Worm (Caenorhabditis elegans) whole organism, L3 larva: Measurements from ENCODE around the gene C05G5.1.

ENCODE experiments used
- R02D3.7 ChIP-seq: fragments of 150-350 bp; optimal IDR thresholded peaks from 2 replicates; lab custom pipeline; 2014; ENCODE audit warnings: missing biosample characterization, missing genetic modification characterization
- aly-2 ChIP-seq: fragments of 150-350 bp; optimal IDR thresholded peaks from 2 replicates; lab custom pipeline; 2014; ENCODE audit warnings: missing biosample characterization, missing genetic modification characterization
- ama-1 ChIP-seq: fragments of 150-350 bp; optimal IDR thresholded peaks from 2 replicates; lab custom pipeline; 2018
- ceh-82 ChIP-seq: fragments of 150-350 bp; optimal IDR thresholded peaks from 2 replicates; lab custom pipeline; 2014; ENCODE audit warnings: missing biosample characterization, missing genetic modification characterization
- daf-12 ChIP-seq: fragments of 150-350 bp; optimal IDR thresholded peaks from 2 replicates; lab custom pipeline; 2014; ENCODE audit warnings: missing biosample characterization, missing genetic modification reagents, missing genetic modification characterization
- egl-27 ChIP-seq: sonication (generic microtip); optimal IDR thresholded peaks from 4 replicates; lab custom pipeline; 2017; ENCODE audit warnings: missing biosample characterization, missing genetic modification reagents, missing genetic modification characterization
- elt-1 ChIP-seq: fragments of 150-350 bp; optimal IDR thresholded peaks from 2 replicates; lab custom pipeline; 2014; ENCODE audit warnings: missing biosample characterization, missing genetic modification characterization
- elt-2 ChIP-seq: sonication (generic microtip); optimal IDR thresholded peaks from 2 replicates; lab custom pipeline; 2016; ENCODE audit warnings: missing genetic modification reagents, mild to moderate bottlenecking, missing genetic modification characterization, missing compliant biosample characterization
- elt-3 ChIP-seq, 3 experiments: fragments of 150-350 bp in 1 of 3; sonication (generic microtip) in 2 of 3; optimal IDR thresholded peaks; 2 replicates in 2 of 3; 4 replicates in 1 of 3; lab custom pipeline; 2014 to 2017; ENCODE audit warnings: missing biosample characterization in 3 of 3, missing genetic modification characterization in 3 of 3
- fos-1 ChIP-seq: fragments of 150-350 bp; optimal IDR thresholded peaks from 2 replicates; lab custom pipeline; 2014; ENCODE audit warnings: missing biosample characterization, missing genetic modification characterization
- hmg-11 ChIP-seq: sonication (generic microtip); optimal IDR thresholded peaks from 2 replicates; lab custom pipeline; 2016; ENCODE audit warnings: missing genetic modification characterization, missing compliant biosample characterization
- jun-1 ChIP-seq: fragments of 150-350 bp; optimal IDR thresholded peaks from 2 replicates; lab custom pipeline; 2014; ENCODE audit warnings: missing biosample characterization, missing genetic modification reagents, missing genetic modification characterization
- lin-15B ChIP-seq: fragments of 150-350 bp; optimal IDR thresholded peaks from 2 replicates; lab custom pipeline; 2014; ENCODE audit warnings: missing biosample characterization, missing genetic modification characterization
- lin-39 ChIP-seq: fragments of 150-350 bp; optimal IDR thresholded peaks from 2 replicates; lab custom pipeline; 2018; ENCODE audit warnings: missing biosample characterization, missing genetic modification reagents, missing genetic modification characterization
- lsy-12 ChIP-seq: sonication (generic microtip); optimal IDR thresholded peaks from 2 replicates; lab custom pipeline; 2016; ENCODE audit warnings: mild to moderate bottlenecking, missing genetic modification characterization, missing compliant biosample characterization
- mdl-1 ChIP-seq: fragments of 150-350 bp; optimal IDR thresholded peaks from 2 replicates; lab custom pipeline; 2014; ENCODE audit warnings: missing biosample characterization, missing genetic modification characterization
- nfya-1 ChIP-seq: sonication (generic microtip); optimal IDR thresholded peaks from 2 replicates; lab custom pipeline; 2017; ENCODE audit warnings: missing genetic modification characterization, mild to moderate bottlenecking, missing compliant biosample characterization, antibody characterized with exemption, moderate library complexity; ENCODE audit not compliant: insufficient read depth
- nhr-23 ChIP-seq: fragments of 150-350 bp; optimal IDR thresholded peaks from 2 replicates; lab custom pipeline; 2014; ENCODE audit warnings: missing biosample characterization, missing genetic modification reagents, missing genetic modification characterization
- nhr-25 ChIP-seq: sonication (generic microtip); optimal IDR thresholded peaks from 2 replicates; lab custom pipeline; 2017; ENCODE audit warnings: missing biosample characterization, missing genetic modification characterization
- nhr-43 ChIP-seq: sonication (generic microtip); optimal IDR thresholded peaks from 2 replicates; lab custom pipeline; 2016; ENCODE audit warnings: mild to moderate bottlenecking, missing genetic modification characterization, missing compliant biosample characterization; ENCODE audit not compliant: poor library complexity, severe bottlenecking
- nhr-67 ChIP-seq: fragments of 150-350 bp; optimal IDR thresholded peaks from 2 replicates; lab custom pipeline; 2014; ENCODE audit warnings: missing biosample characterization, missing genetic modification characterization
- nhr-76 ChIP-seq: fragments of 150-350 bp; sonication (generic microtip); optimal IDR thresholded peaks from 5 replicates; lab custom pipeline; 2014; ENCODE audit warnings: missing biosample characterization, missing genetic modification characterization
- pha-4 ChIP-seq: fragments of 150-350 bp; optimal IDR thresholded peaks from 2 replicates; lab custom pipeline; 2014; ENCODE audit warnings: missing biosample characterization, missing genetic modification reagents, missing genetic modification characterization
- pqm-1 ChIP-seq: fragments of 150-350 bp; optimal IDR thresholded peaks from 2 replicates; lab custom pipeline; 2017; ENCODE audit warnings: missing biosample characterization, missing genetic modification characterization, inconsistent platforms
- skn-1 ChIP-seq: fragments of 150-350 bp; optimal IDR thresholded peaks from 2 replicates; lab custom pipeline; 2014; ENCODE audit warnings: missing biosample characterization, missing genetic modification characterization
- snpc-4 ChIP-seq: fragments of 150-350 bp; optimal IDR thresholded peaks from 2 replicates; lab custom pipeline; 2014; ENCODE audit warnings: missing biosample characterization, missing genetic modification characterization
- tbx-2 ChIP-seq: sonication (generic microtip); optimal IDR thresholded peaks from 2 replicates; lab custom pipeline; 2016; ENCODE audit warnings: mild to moderate bottlenecking, missing genetic modification characterization, missing compliant biosample characterization

Gene C05G5.1

DNA sequence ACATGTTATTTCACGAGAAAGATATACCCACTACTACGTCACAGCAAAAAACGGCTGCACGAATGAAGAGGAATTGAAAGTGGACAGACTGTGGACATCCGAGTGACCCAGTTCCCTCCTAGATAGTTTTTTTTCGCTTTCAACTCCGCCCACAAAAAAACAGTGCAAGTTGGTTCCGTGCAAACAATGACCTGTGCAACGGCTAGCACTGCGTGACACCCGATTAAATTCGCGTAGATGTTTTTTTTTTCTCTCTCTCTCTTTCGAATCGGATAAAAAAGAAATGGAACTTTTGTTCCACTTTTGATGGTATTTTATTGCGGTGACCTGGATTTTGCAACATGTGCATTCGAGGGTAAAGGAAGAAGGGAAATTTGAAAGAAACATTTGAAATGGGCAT is 5.3 kb upstream of the C05G5.1 start:
- TF ChIP-seq mdl-1 (tag; lab: Kevin White, UChicago): no peak
- TF ChIP-seq nhr-23: peak; percentile 89
- TF ChIP-seq pha-4: peak; percentile 47

DNA sequence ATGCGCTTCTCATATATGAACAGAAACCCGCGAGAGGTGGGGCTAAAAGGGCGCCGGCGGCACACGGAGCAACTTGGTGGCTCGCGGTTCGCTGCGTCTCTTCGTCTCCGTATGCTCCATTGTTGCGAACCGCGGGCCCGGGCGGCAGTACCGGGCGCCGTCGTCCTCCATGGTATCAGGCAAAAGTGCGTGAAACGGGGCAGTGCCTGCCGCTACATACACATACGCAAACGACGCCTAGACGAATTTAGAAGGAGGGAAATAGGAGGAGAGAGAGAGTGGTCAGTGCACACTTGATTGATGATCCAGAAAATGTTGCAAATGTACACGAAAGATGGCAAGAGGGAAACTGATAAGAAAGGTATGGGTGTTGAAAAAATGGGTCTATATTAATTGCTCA is 4.6 kb upstream of the C05G5.1 start:
- peak; percentile 42 for TF ChIP-seq lin-15B (tag; lab: Kevin White, UChicago)
- no peak for TF ChIP-seq daf-12
- no peak for TF ChIP-seq aly-2
- TF ChIP-seq R02D3.7 (tag; lab: Kevin White, UChicago): no peak
- peak; percentile 15 for TF ChIP-seq elt-2 (tag; lab: Kevin White, UChicago)
- no peak for TF ChIP-seq nhr-67 (tag; lab: Kevin White, UChicago)
- TF ChIP-seq nfya-1 (tag; lab: Kevin White, UChicago): peak; percentile 62
- TF ChIP-seq snpc-4 (tag; lab: Kevin White, UChicago): peak; percentile 82
- no peak for TF ChIP-seq nhr-25 (tag; lab: Kevin White, UChicago)
- TF ChIP-seq skn-1 (tag; lab: Kevin White, UChicago): no peak
- TF ChIP-seq pha-4: peak; percentile 5
- TF ChIP-seq ama-1 (lab: Kevin White, UChicago): no peak
- TF ChIP-seq pqm-1 (tag; lab: Kevin White, UChicago): peak; percentile 39
- TF ChIP-seq hmg-11: peak; percentile 85
- TF ChIP-seq lin-39 (tag; lab: Kevin White, UChicago): peak; percentile 89
- peak; percentile 21 for TF ChIP-seq tbx-2

DNA sequence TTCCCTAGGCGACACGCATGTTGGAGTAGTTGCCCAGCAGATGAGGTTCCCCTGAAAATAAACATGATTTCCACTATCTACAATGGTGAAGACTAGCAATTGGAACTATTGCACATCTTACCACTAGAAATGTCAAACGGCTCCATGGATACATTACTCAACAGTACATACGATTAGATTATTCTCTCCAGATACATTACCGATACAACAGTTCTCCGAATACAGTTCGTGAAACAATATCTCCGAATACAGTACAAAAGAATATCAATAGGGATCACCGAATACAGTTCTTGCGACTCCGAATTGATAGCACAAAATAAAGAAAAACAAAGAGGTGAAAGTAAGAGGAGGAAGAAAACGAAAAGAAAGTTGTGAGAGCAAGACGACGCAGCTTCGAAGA is 3.9 kb upstream of the C05G5.1 start, which contains the start of gene C05G5.7:
TSS of gene C05G5.7 (minus strand) at position 1 of the 400 bp plus-strand sequence.
- TF ChIP-seq nhr-67 (tag; lab: Kevin White, UChicago) (no peak), ama-1 (lab: Kevin White, UChicago) (peak; percentile 7)

DNA sequence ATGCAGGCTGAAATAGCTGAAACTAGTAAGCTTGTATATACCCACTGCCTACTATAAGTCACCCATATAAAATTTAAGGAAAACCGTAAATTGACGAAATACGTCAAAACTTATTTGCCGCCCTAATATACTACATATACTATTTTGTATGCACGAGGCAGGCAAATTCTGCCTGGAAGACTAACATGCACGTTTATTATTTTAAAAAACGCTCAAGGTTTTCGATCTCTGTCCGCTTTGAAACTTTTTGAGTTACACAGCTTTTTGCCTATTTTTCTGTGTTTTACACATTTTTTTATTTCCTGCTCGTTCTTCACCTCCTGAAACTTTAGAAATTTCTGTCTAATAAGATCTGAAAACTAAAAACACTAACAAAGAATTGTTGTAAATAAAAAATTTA is 3.3 kb upstream of the C05G5.1 start:
- TF ChIP-seq ceh-82 (tag; lab: Kevin White, UChicago) (peak; percentile 45), tbx-2 (peak; percentile 55), egl-27 (tag; lab: Kevin White, UChicago) (no peak), elt-1 (tag; lab: Kevin White, UChicago) (no peak), pha-4 (peak; percentile 20), nhr-23 (peak; percentile 27), elt-3 (tag; optimal IDR thresholded peaks at IDR 0.05; lab: Kevin White, UChicago) (no peak), ama-1 (lab: Kevin White, UChicago) (peak; percentile 13)

DNA sequence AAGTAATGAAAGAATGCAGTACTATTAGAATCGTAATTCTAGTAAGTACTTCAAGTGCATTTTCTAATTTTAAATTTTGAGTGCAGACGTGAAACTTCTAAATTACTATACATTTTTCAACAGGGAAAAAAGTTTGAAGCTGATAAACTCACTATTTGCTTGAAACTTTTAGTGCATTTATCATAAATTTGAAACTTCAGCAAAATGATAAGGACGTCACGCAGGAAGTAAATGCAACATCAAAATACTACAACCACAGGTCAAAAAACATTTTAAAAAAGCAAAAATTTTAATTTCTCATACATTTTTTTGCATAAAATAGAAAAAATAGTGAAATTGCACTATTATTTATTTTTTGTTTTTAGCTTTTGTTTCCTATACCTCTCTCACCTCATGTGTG is 453 bp downstream of the C05G5.1 start:
- TF ChIP-seq nhr-76 (no peak), pqm-1 (tag; lab: Kevin White, UChicago) (peak; percentile 51), elt-2 (tag; lab: Kevin White, UChicago) (peak; percentile 65)

DNA sequence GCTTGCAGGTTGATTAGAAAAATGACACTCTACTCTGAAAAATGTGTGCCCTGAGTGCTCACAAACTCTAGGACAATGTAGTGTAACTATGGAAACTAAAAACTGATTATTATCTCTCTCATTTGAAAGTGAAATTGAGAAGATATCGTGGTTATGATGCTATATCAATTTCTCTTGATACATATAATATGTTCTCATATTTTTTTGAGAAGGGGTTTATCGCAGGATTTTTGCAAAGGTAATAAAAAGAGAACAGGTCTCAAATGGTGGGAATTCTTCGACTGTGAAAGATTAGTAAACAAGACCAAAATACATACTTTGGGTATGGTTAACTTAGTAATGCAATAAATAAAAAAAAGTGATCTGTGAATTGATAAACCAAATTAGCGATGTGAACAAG is 2.3 kb downstream of the C05G5.1 start:
- TF ChIP-seq fos-1 (tag; lab: Kevin White, UChicago): no peak
- no peak for TF ChIP-seq hmg-11
- no peak for TF ChIP-seq lsy-12 (tag; lab: Kevin White, UChicago)

DNA sequence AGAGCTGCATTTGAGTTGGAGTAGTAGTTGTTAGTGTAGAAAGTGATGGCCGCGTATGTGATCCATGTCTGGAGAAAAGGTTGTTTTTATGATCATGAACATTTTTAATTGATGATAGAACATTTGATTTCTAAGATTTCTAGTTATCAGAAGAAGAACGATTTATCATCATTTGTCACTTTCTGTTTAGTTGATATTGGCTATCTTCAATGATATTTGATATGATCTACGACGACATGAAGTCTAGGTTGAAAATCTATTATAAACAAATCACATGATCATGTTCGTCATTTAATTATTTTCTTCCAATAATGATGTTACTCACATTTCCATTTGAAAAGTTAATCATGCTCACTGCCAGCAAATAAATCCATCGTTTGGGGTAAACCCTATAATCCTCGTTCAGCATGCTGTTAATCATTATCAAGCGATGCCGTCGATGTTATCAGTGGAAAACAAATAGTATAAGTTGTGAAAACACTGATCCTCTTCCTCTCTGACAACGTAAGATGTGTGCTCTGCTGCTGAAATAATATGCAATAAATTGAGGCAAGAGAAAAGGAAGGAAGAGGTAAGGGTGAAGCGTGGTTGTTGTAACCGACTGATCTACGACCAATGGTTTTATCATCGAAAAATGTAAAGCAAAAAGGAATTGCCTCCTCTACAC is 2.8 kb downstream of the C05G5.1 start:
- peak; percentile 16 for TF ChIP-seq jun-1 (tag; lab: Kevin White, UChicago)
- TF ChIP-seq pqm-1 (tag; lab: Kevin White, UChicago): peak; percentile 56
- peak; percentile 57 for TF ChIP-seq elt-2 (tag; lab: Kevin White, UChicago)
- TF ChIP-seq nhr-23: peak; percentile 21
- peak; percentile 58 for TF ChIP-seq nhr-25 (tag; lab: Kevin White, UChicago)
- TF ChIP-seq tbx-2: no peak
- TF ChIP-seq R02D3.7 (tag; lab: Kevin White, UChicago): no peak
- peak; percentile 18 for TF ChIP-seq nhr-43 (tag; lab: Kevin White, UChicago)
